Worm (Caenorhabditis elegans): Measurements from ENCODE around the gene ttll-5.

Gene ttll-5

ce11 chrV:11548914-11549406, 40.1 kb downstream of the ttll-5 start, which contains the start of the genes F38B7.17 and F38B7.3:
TSS of gene F38B7.17 (minus strand) at chrV:11548964.
TSS of gene F38B7.3 (plus strand) at chrV:11549107.
- no peak for TF ChIP-seq unc-62 (GFP tag; optimal IDR thresholded peaks at IDR 0.05)

ce11 chrV:11552379-11552778, 43.5 kb downstream of the ttll-5 start, which contains the start of gene srx-85:
TSS of gene srx-85 (plus strand) at chrV:11552679.
- no peak for TF ChIP-seq unc-62 (GFP tag; optimal IDR thresholded peaks at IDR 0.05)

ce11 chrV:11554260-11554659, 45.4 kb downstream of the ttll-5 start, which contains the start of gene duo-1:
TSS of gene duo-1 (plus strand) at chrV:11554630.
- no peak for TF ChIP-seq unc-62 (GFP tag; optimal IDR thresholded peaks at IDR 0.05)
